Worm (Caenorhabditis elegans) whole organism, young adult: ENCODE data around the gene tmed-13.

Experiments used
- B0261.1 ChIP-seq: sonication (generic microtip); optimal IDR thresholded peaks from 2 replicates; lab custom pipeline; 2016; ENCODE audit warnings: mild to moderate bottlenecking, missing genetic modification characterization, moderate library complexity, missing compliant biosample characterization
- B0336.3 ChIP-seq: fragments of 200-800 bp; sonication (Bioruptor generic); IDR thresholded peaks from 2 replicates; pipeline ENCODE4 v1.3.6; 2022; ENCODE audit warnings: missing genetic modification characterization, missing compliant biosample characterization
- D2030.7 ChIP-seq: fragments of 200-800 bp; sonication (Bioruptor generic); IDR thresholded peaks from 2 replicates; pipeline ENCODE4 v1.3.6; 2022; ENCODE audit warnings: missing genetic modification reagents, missing genetic modification characterization, missing compliant biosample characterization
- F10E7.11 ChIP-seq: sonication (generic microtip); optimal IDR thresholded peaks from 2 replicates; lab custom pipeline; 2017; ENCODE audit warnings: mild to moderate bottlenecking, missing genetic modification characterization, moderate library complexity, missing compliant biosample characterization
- F49E8.2 ChIP-seq: sonication (generic microtip); optimal IDR thresholded peaks from 3 replicates; lab custom pipeline; 2017; ENCODE audit warnings: missing genetic modification characterization, mild to moderate bottlenecking, missing compliant biosample characterization, antibody characterized with exemption, moderate library complexity; ENCODE audit not compliant: insufficient read depth
- F57A8.1 ChIP-seq: fragments of 200-800 bp; sonication (Bioruptor generic); optimal IDR thresholded peaks from 2 replicates; lab custom pipeline; 2018; ENCODE audit warnings: mild to moderate bottlenecking, missing genetic modification characterization, moderate library complexity, missing compliant biosample characterization
- T26A5.8 ChIP-seq: sonication (generic microtip); optimal IDR thresholded peaks from 2 replicates; lab custom pipeline; 2016; ENCODE audit warnings: missing genetic modification characterization, missing compliant biosample characterization
- Y53F4B.3 ChIP-seq: fragments of 200-800 bp; sonication (Bioruptor generic); IDR thresholded peaks from 2 replicates; pipeline ENCODE4 v1.3.6; 2022; ENCODE audit warnings: missing genetic modification reagents, missing genetic modification characterization, missing compliant biosample characterization
- Y53G8AR.9 ChIP-seq: fragments of 200-800 bp; sonication (Bioruptor generic); conservative IDR thresholded peaks from 2 replicates; pipeline ENCODE4 v1.3.6; 2022; ENCODE audit warnings: missing genetic modification reagents, missing genetic modification characterization, missing compliant biosample characterization
- Y56A3A.18 ChIP-seq: fragments of 200-800 bp; sonication (Bioruptor generic); IDR thresholded peaks from 2 replicates; pipeline ENCODE4 v1.3.6; 2022; ENCODE audit warnings: missing genetic modification reagents, missing genetic modification characterization, missing compliant biosample characterization
- ZK185.1 ChIP-seq: sonication (generic microtip); optimal IDR thresholded peaks from 2 replicates; lab custom pipeline; 2016; ENCODE audit warnings: mild to moderate bottlenecking, missing genetic modification characterization, missing compliant biosample characterization; ENCODE audit not compliant: poor library complexity, severe bottlenecking
- aptf-2 ChIP-seq: fragments of 200-800 bp; sonication (Bioruptor generic); conservative IDR thresholded peaks from 2 replicates; pipeline ENCODE4 v1.3.6; 2022; ENCODE audit warnings: missing genetic modification reagents, missing genetic modification characterization, missing compliant biosample characterization
- aptf-3 ChIP-seq: fragments of 200-800 bp; sonication (Bioruptor generic); IDR thresholded peaks from 2 replicates; pipeline ENCODE4 v1.3.6; 2022; ENCODE audit warnings: missing genetic modification characterization, missing compliant biosample characterization
- athp-1 ChIP-seq: sonication (generic microtip); optimal IDR thresholded peaks from 2 replicates; lab custom pipeline; 2017; ENCODE audit warnings: mild to moderate bottlenecking, missing genetic modification characterization, missing compliant biosample characterization
- ceh-79 ChIP-seq: sonication (generic microtip); optimal IDR thresholded peaks from 2 replicates; lab custom pipeline; 2017; ENCODE audit warnings: mild to moderate bottlenecking, missing genetic modification characterization, missing compliant biosample characterization
- die-1 ChIP-seq: sonication (generic microtip); optimal IDR thresholded peaks from 2 replicates; lab custom pipeline; 2016; ENCODE audit warnings: missing genotype, mild to moderate bottlenecking, missing genetic modification characterization, missing compliant biosample characterization
- ekl-4 ChIP-seq: fragments of 200-800 bp; sonication (Bioruptor generic); IDR thresholded peaks from 2 replicates; pipeline ENCODE4 v1.3.6; 2022; ENCODE audit warnings: missing genetic modification reagents, missing genetic modification characterization, missing compliant biosample characterization
- him-1 ChIP-seq: sonication (generic microtip); optimal IDR thresholded peaks from 2 replicates; lab custom pipeline; 2016; ENCODE audit warnings: missing genotype, missing genetic modification reagents, missing genetic modification characterization, missing compliant biosample characterization
- hmg-1.2 ChIP-seq: fragments of 200-800 bp; sonication (Bioruptor generic); IDR thresholded peaks from 2 replicates; pipeline ENCODE4 v1.3.6; 2022; ENCODE audit warnings: missing genetic modification reagents, missing genetic modification characterization, missing compliant biosample characterization
- hrde-1 ChIP-seq: sonication (generic microtip); optimal IDR thresholded peaks from 2 replicates; lab custom pipeline; 2016; ENCODE audit warnings: missing genetic modification characterization, mild to moderate bottlenecking, missing compliant biosample characterization, moderate library complexity, missing genotype, missing genetic modification reagents, borderline replicate concordance
- let-526 ChIP-seq: fragments of 200-800 bp; sonication (Bioruptor generic); IDR thresholded peaks from 2 replicates; pipeline ENCODE4 v1.3.6; 2022; ENCODE audit warnings: missing genetic modification reagents, missing genetic modification characterization, missing compliant biosample characterization
- lir-1 ChIP-seq: fragments of 200-800 bp; sonication (Bioruptor generic); conservative IDR thresholded peaks from 2 replicates; pipeline ENCODE4 v1.3.6; 2022; ENCODE audit warnings: missing genetic modification reagents, missing genetic modification characterization, missing compliant biosample characterization
- lsl-1 ChIP-seq: fragments of 200-800 bp; sonication (Bioruptor generic); optimal IDR thresholded peaks from 2 replicates; lab custom pipeline; 2018; ENCODE audit warnings: mild to moderate bottlenecking, missing genetic modification characterization, moderate library complexity, missing compliant biosample characterization
- nhr-179 ChIP-seq: sonication (generic microtip); optimal IDR thresholded peaks from 2 replicates; lab custom pipeline; 2016; ENCODE audit warnings: mild to moderate bottlenecking, missing genetic modification characterization, missing compliant biosample characterization
- nhr-27 ChIP-seq: fragments of 200-800 bp; sonication (Bioruptor generic); optimal IDR thresholded peaks from 2 replicates; lab custom pipeline; 2018; ENCODE audit warnings: mild to moderate bottlenecking, missing genetic modification characterization, moderate library complexity, missing compliant biosample characterization
- nhr-80 ChIP-seq: sonication (generic microtip); optimal IDR thresholded peaks from 2 replicates; lab custom pipeline; 2016; ENCODE audit warnings: missing genetic modification characterization, missing compliant biosample characterization
- pha-4 ChIP-seq: fragments of 150-350 bp; sonication (generic microtip); optimal IDR thresholded peaks from 2 replicates; lab custom pipeline; 2014; ENCODE audit warnings: missing biosample characterization, missing genetic modification reagents, missing genetic modification characterization
- rec-8 ChIP-seq, 2 experiments: sonication (generic microtip); optimal IDR thresholded peaks; 2 replicates each; lab custom pipeline; 2016; ENCODE audit warnings: mild to moderate bottlenecking in 2 of 2, missing genetic modification characterization in 2 of 2, missing genetic modification reagents in 2 of 2, missing genotype in 2 of 2, missing biosample characterization in 1 of 2, missing compliant biosample characterization in 1 of 2, moderate library complexity in 1 of 2
- sea-2 ChIP-seq: fragments of 200-800 bp; sonication (Bioruptor generic); IDR thresholded peaks from 2 replicates; pipeline ENCODE4 v1.3.6; 2022; ENCODE audit warnings: missing genetic modification characterization, missing compliant biosample characterization
- snpc-1.3 ChIP-seq: sonication (generic microtip); optimal IDR thresholded peaks from 2 replicates; lab custom pipeline; 2017; ENCODE audit warnings: missing genetic modification characterization, mild to moderate bottlenecking, missing compliant biosample characterization, antibody characterized with exemption, moderate library complexity, missing genotype, missing genetic modification reagents; ENCODE audit not compliant: insufficient read depth
- snpc-3.4 ChIP-seq: sonication (generic microtip); optimal IDR thresholded peaks from 2 replicates; lab custom pipeline; 2017; ENCODE audit warnings: missing genetic modification characterization, mild to moderate bottlenecking, missing compliant biosample characterization, antibody characterized with exemption, moderate library complexity, missing genotype, missing genetic modification reagents
- tbx-9 ChIP-seq: sonication (generic microtip); optimal IDR thresholded peaks from 2 replicates; lab custom pipeline; 2016; ENCODE audit warnings: borderline replicate concordance, missing genetic modification characterization, inconsistent platforms, missing compliant biosample characterization
- tlf-1 ChIP-seq: fragments of 200-800 bp; sonication (Bioruptor generic); optimal IDR thresholded peaks from 2 replicates; lab custom pipeline; 2018; ENCODE audit warnings: mild to moderate bottlenecking, missing genetic modification characterization, missing compliant biosample characterization
- unc-62 ChIP-seq: fragments of 150-350 bp; optimal IDR thresholded peaks from 2 replicates; lab custom pipeline; 2014; ENCODE audit warnings: missing biosample characterization, missing genetic modification reagents, missing genetic modification characterization

tmed-13 gene

ce11 chrIV:6433424-6433823 is 37.8 kb downstream of the tmed-13 start:
- TF ChIP-seq ekl-4 (GFP tag; lab: Robert Waterston, UW), result no peak
- no peak for TF ChIP-seq snpc-1.3 (tag; lab: Kevin White, UChicago)
- no peak for TF ChIP-seq let-526 (GFP tag; lab: Robert Waterston, UW)
- no peak for TF ChIP-seq tbx-9 (tag; lab: Kevin White, UChicago)
- TF ChIP-seq nhr-80 (tag; lab: Kevin White, UChicago), result peak; percentile 55
- no peak for TF ChIP-seq F10E7.11 (tag; lab: Kevin White, UChicago)
- TF ChIP-seq Y53F4B.3 (GFP tag; lab: Robert Waterston, UW), result no peak
- TF ChIP-seq B0336.3 (GFP tag; lab: Robert Waterston, UW), result no peak

- TF ChIP-seq F57A8.1 (GFP tag; lab: Kevin White, UChicago), result no peak
- TF ChIP-seq nhr-80 (tag; lab: Kevin White, UChicago), result peak; percentile 61
- no peak for TF ChIP-seq tbx-9 (tag; lab: Kevin White, UChicago)
- TF ChIP-seq unc-62 (GFP tag; lab: Kevin White, UChicago), result peak; percentile 25
- no peak for TF ChIP-seq athp-1 (tag; lab: Kevin White, UChicago)
- no peak for TF ChIP-seq F49E8.2 (tag; lab: Kevin White, UChicago)
- no peak for TF ChIP-seq nhr-27 (tag; lab: Kevin White, UChicago)
- no peak for TF ChIP-seq Y56A3A.18 (GFP tag; lab: Robert Waterston, UW)
- no peak for TF ChIP-seq D2030.7 (GFP tag; lab: Robert Waterston, UW)
- no peak for TF ChIP-seq B0261.1 (tag; lab: Kevin White, UChicago)
- no peak for TF ChIP-seq Y53G8AR.9
- TF ChIP-seq sea-2 (GFP tag; lab: Robert Waterston, UW), result no peak
- TF ChIP-seq him-1 (tag; lab: Kevin White, UChicago), result no peak
- TF ChIP-seq nhr-179, result no peak
- no peak for TF ChIP-seq ZK185.1 (tag; lab: Kevin White, UChicago)
- no peak for TF ChIP-seq hrde-1 (tag; lab: Kevin White, UChicago)
- no peak for TF ChIP-seq lsl-1 (GFP tag; lab: Kevin White, UChicago)
These were observed 38.8 kb downstream of the tmed-13 start for ce11 chrIV:6432375-6432774.

ce11 chrIV:6431582-6431981 is 39.6 kb downstream of the tmed-13 start, which contains the start of gene acp-7:
TSS of gene acp-7 (minus strand) at chrIV:6431682.
- TF ChIP-seq ceh-79 (tag; lab: Kevin White, UChicago), result no peak
- no peak for TF ChIP-seq tbx-9 (tag; lab: Kevin White, UChicago)
- TF ChIP-seq pha-4 (tag; lab: Kevin White, UChicago), result peak; percentile 19
- TF ChIP-seq tlf-1, result no peak
- no peak for TF ChIP-seq die-1 (tag; lab: Kevin White, UChicago)
- TF ChIP-seq aptf-2 (GFP tag; lab: Robert Waterston, UW), result no peak
- no peak for TF ChIP-seq snpc-3.4 (tag; lab: Kevin White, UChicago)
- TF ChIP-seq T26A5.8 (tag; lab: Kevin White, UChicago), result no peak
- TF ChIP-seq lir-1, result no peak
- TF ChIP-seq hmg-1.2 (GFP tag; lab: Robert Waterston, UW), result 0 out of 2 replicates have a peak, but pooled peaks have one; percentile 20
- no peak for TF ChIP-seq aptf-3 (GFP tag; lab: Robert Waterston, UW)
- no peak for TF ChIP-seq rec-8 (tag; optimal IDR thresholded peaks at IDR 0.05; lab: Kevin White, UChicago)
